Fruit fly (Drosophila melanogaster) whole organism, prepupa: Measurements from ENCODE around the gene CG15382.

Experiments used
- Blimp-1 ChIP-seq: fragments of 200-800 bp; sonication (Bioruptor generic); optimal IDR thresholded peaks from 3 replicates; lab custom pipeline; 2017; ENCODE audit warnings: missing biosample characterization, missing genetic modification characterization, mild to moderate bottlenecking, moderate library complexity, missing genetic modification reagents
- CG10631 ChIP-seq: fragments of 200-800 bp; sonication (Bioruptor generic); optimal IDR thresholded peaks from 2 replicates; lab custom pipeline; 2016; ENCODE audit warnings: missing biosample characterization, missing genetic modification characterization
- CG10669 ChIP-seq: fragments of 200-800 bp; sonication (Bioruptor generic); optimal IDR thresholded peaks from 3 replicates; lab custom pipeline; 2018; ENCODE audit warnings: missing biosample characterization, mild to moderate bottlenecking, missing genetic modification characterization, moderate library complexity
- CG11762 ChIP-seq: fragments of 200-800 bp; sonication (Bioruptor generic); optimal IDR thresholded peaks from 3 replicates; lab custom pipeline; 2016; ENCODE audit warnings: missing biosample characterization, missing genetic modification characterization; ENCODE audit not compliant: insufficient read depth
- CG11902 ChIP-seq: fragments of 200-800 bp; sonication (Bioruptor generic); optimal IDR thresholded peaks from 3 replicates; lab custom pipeline; 2016; ENCODE audit warnings: missing biosample characterization, missing genetic modification characterization
- CG15336 ChIP-seq: fragments of 200-800 bp; sonication (Bioruptor generic); IDR thresholded peaks from 2 replicates; pipeline ENCODE4 v1.3.6; 2022; ENCODE audit warnings: missing biosample characterization, missing genetic modification characterization
- CG1621 ChIP-seq: fragments of 200-800 bp; sonication (Bioruptor generic); optimal IDR thresholded peaks from 3 replicates; lab custom pipeline; 2018; ENCODE audit warnings: missing biosample characterization, mild to moderate bottlenecking, missing genetic modification characterization
- CG16779 ChIP-seq: fragments of 200-800 bp; sonication (Bioruptor generic); optimal IDR thresholded peaks from 3 replicates; lab custom pipeline; 2017; ENCODE audit warnings: missing biosample characterization, mild to moderate bottlenecking, missing genetic modification characterization
- CG3032 ChIP-seq: fragments of 200-800 bp; optimal IDR thresholded peaks from 2 replicates; lab custom pipeline; 2019; ENCODE audit warnings: missing biosample characterization, mild to moderate bottlenecking, missing genetic modification characterization, moderate library complexity
- CG32006 ChIP-seq: fragments of 200-800 bp; sonication (Bioruptor generic); optimal IDR thresholded peaks from 3 replicates; lab custom pipeline; 2017; ENCODE audit warnings: missing biosample characterization, mild to moderate bottlenecking, missing genetic modification characterization
- CG34406 ChIP-seq: fragments of 200-800 bp; sonication (Bioruptor generic); optimal IDR thresholded peaks from 3 replicates; lab custom pipeline; 2016; ENCODE audit warnings: missing biosample characterization, missing genetic modification characterization
- CG3919 ChIP-seq: fragments of 200-800 bp; sonication (Bioruptor generic); optimal IDR thresholded peaks from 3 replicates; lab custom pipeline; 2016; ENCODE audit warnings: missing biosample characterization, missing genetic modification characterization
- CG6276 ChIP-seq: fragments of 200-800 bp; sonication (Bioruptor generic); optimal IDR thresholded peaks from 2 replicates; lab custom pipeline; 2017; ENCODE audit warnings: missing biosample characterization, mild to moderate bottlenecking, missing genetic modification characterization
- CG6792 ChIP-seq: fragments of 200-800 bp; sonication (Bioruptor generic); optimal IDR thresholded peaks from 3 replicates; lab custom pipeline; 2016; ENCODE audit warnings: missing biosample characterization, missing genetic modification characterization
- CG6808 ChIP-seq: fragments of 200-800 bp; sonication (Bioruptor generic); optimal IDR thresholded peaks from 3 replicates; lab custom pipeline; 2017; ENCODE audit warnings: missing biosample characterization, missing genetic modification characterization, mild to moderate bottlenecking, moderate library complexity, missing genetic modification reagents
- CG6854 ChIP-seq: fragments of 200-800 bp; sonication (Bioruptor generic); optimal IDR thresholded peaks from 2 replicates; lab custom pipeline; 2017; ENCODE audit warnings: missing biosample characterization, mild to moderate bottlenecking, missing genetic modification characterization
- CG7368 ChIP-seq: fragments of 200-800 bp; sonication (Bioruptor generic); optimal IDR thresholded peaks from 3 replicates; lab custom pipeline; 2016; ENCODE audit warnings: missing biosample characterization, missing genetic modification characterization
- CG8319 ChIP-seq: fragments of 200-800 bp; sonication (Bioruptor generic); optimal IDR thresholded peaks from 3 replicates; lab custom pipeline; 2016; ENCODE audit warnings: missing biosample characterization, missing genetic modification characterization
- CG8632 ChIP-seq: fragments of 200-800 bp; sonication (Bioruptor generic); optimal IDR thresholded peaks from 3 replicates; lab custom pipeline; 2016; ENCODE audit warnings: missing biosample characterization, missing genetic modification characterization
- CG9139 ChIP-seq: fragments of 200-800 bp; sonication (Bioruptor generic); optimal IDR thresholded peaks from 3 replicates; lab custom pipeline; 2017; ENCODE audit warnings: missing biosample characterization, mild to moderate bottlenecking, missing genetic modification characterization
- Eip75B ChIP-seq: fragments of 200-800 bp; sonication (Bioruptor generic); optimal IDR thresholded peaks from 3 replicates; lab custom pipeline; 2016; ENCODE audit warnings: missing biosample characterization, missing genetic modification characterization
- Eip78C ChIP-seq: fragments of 200-800 bp; sonication (Bioruptor generic); peaks from one replicate; lab custom pipeline; 2016; ENCODE audit warnings: missing biosample characterization, missing genetic modification characterization
- Eip93F ChIP-seq: fragments of 200-800 bp; sonication (Bioruptor generic); optimal IDR thresholded peaks from 2 replicates; lab custom pipeline; 2016; ENCODE audit warnings: missing biosample characterization, mild to moderate bottlenecking, missing genetic modification characterization
- Ets21C ChIP-seq: fragments of 200-800 bp; sonication (Bioruptor generic); optimal IDR thresholded peaks from 3 replicates; lab custom pipeline; 2016; ENCODE audit warnings: missing biosample characterization, missing genetic modification characterization
- Ets96B ChIP-seq: fragments of 200-800 bp; optimal IDR thresholded peaks from 2 replicates; lab custom pipeline; 2019; ENCODE audit warnings: missing biosample characterization, mild to moderate bottlenecking, missing genetic modification characterization, moderate library complexity
- Gug ChIP-seq: fragments of 200-800 bp; sonication (Bioruptor generic); IDR thresholded peaks from 2 replicates; pipeline ENCODE4 v1.3.6; 2022; ENCODE audit warnings: missing biosample characterization, missing genetic modification characterization
- Hr38 ChIP-seq: sonication (Bioruptor generic); optimal IDR thresholded peaks from 2 replicates; lab custom pipeline; 2016; ENCODE audit warnings: missing biosample characterization, missing genetic modification characterization
- Hr4 ChIP-seq: fragments of 200-800 bp; sonication (Bioruptor generic); optimal IDR thresholded peaks from 3 replicates; lab custom pipeline; 2016; ENCODE audit warnings: missing biosample characterization, missing genetic modification characterization
- Lpt ChIP-seq: fragments of 200-800 bp; sonication (Bioruptor generic); optimal IDR thresholded peaks from 3 replicates; lab custom pipeline; 2016; ENCODE audit warnings: missing biosample characterization, missing genetic modification characterization
- Met ChIP-seq: fragments of 200-800 bp; sonication (Bioruptor generic); optimal IDR thresholded peaks from 3 replicates; lab custom pipeline; 2016; ENCODE audit warnings: missing biosample characterization, missing genetic modification characterization
- OdsH ChIP-seq: fragments of 200-800 bp; sonication (Bioruptor generic); optimal IDR thresholded peaks from 3 replicates; lab custom pipeline; 2016; ENCODE audit warnings: missing biosample characterization, missing genetic modification characterization
- Smox ChIP-seq: fragments of 200-800 bp; sonication (Bioruptor generic); optimal IDR thresholded peaks from 3 replicates; lab custom pipeline; 2016; ENCODE audit warnings: missing biosample characterization, missing genetic modification characterization
- Sox102F ChIP-seq: fragments of 200-800 bp; sonication (Bioruptor generic); optimal IDR thresholded peaks from 2 replicates; lab custom pipeline; 2016; ENCODE audit warnings: missing biosample characterization, mild to moderate bottlenecking, missing genetic modification characterization
- Sox14 ChIP-seq: fragments of 200-800 bp; sonication (Bioruptor generic); optimal IDR thresholded peaks from 3 replicates; lab custom pipeline; 2016; ENCODE audit warnings: missing biosample characterization, missing genetic modification characterization
- achi ChIP-seq: fragments of 200-800 bp; sonication (Bioruptor generic); optimal IDR thresholded peaks from 3 replicates; lab custom pipeline; 2016; ENCODE audit warnings: missing biosample characterization, missing genetic modification characterization
- acj6 ChIP-seq: fragments of 200-800 bp; sonication (Bioruptor generic); optimal IDR thresholded peaks from 3 replicates; lab custom pipeline; 2016; ENCODE audit warnings: missing biosample characterization, missing genetic modification characterization
- dac ChIP-seq: fragments of 200-800 bp; sonication (Bioruptor generic); optimal IDR thresholded peaks from 2 replicates; lab custom pipeline; 2017; ENCODE audit warnings: missing biosample characterization, mild to moderate bottlenecking, missing genetic modification characterization
- dsx ChIP-seq: fragments of 200-800 bp; optimal IDR thresholded peaks from 3 replicates; lab custom pipeline; 2019; ENCODE audit warnings: missing biosample characterization, mild to moderate bottlenecking, missing genetic modification characterization, moderate library complexity; ENCODE audit not compliant: poor library complexity, severe bottlenecking
- eg ChIP-seq: fragments of 200-800 bp; sonication (Bioruptor generic); IDR thresholded peaks from 3 replicates; pipeline ENCODE4 v1.3.6; 2022; ENCODE audit warnings: missing biosample characterization, missing genetic modification characterization
- esn ChIP-seq: fragments of 200-800 bp; sonication (Bioruptor generic); optimal IDR thresholded peaks from 2 replicates; lab custom pipeline; 2016; ENCODE audit warnings: missing biosample characterization, mild to moderate bottlenecking, missing genetic modification characterization, moderate library complexity
- fd59A ChIP-seq: fragments of 200-800 bp; sonication (Bioruptor generic); optimal IDR thresholded peaks from 2 replicates; lab custom pipeline; 2017; ENCODE audit warnings: missing biosample characterization, mild to moderate bottlenecking, missing genetic modification characterization, missing genetic modification reagents
- fd85E ChIP-seq: fragments of 200-800 bp; sonication (Bioruptor generic); optimal IDR thresholded peaks from 3 replicates; lab custom pipeline; 2016; ENCODE audit warnings: missing biosample characterization, missing genetic modification characterization
- fkh ChIP-seq: fragments of 200-800 bp; sonication (Bioruptor generic); optimal IDR thresholded peaks from 3 replicates; lab custom pipeline; 2017; ENCODE audit warnings: missing biosample characterization, mild to moderate bottlenecking, missing genetic modification characterization, moderate library complexity
- lz ChIP-seq: fragments of 200-800 bp; sonication (Bioruptor generic); optimal IDR thresholded peaks from 3 replicates; lab custom pipeline; 2016; ENCODE audit warnings: missing biosample characterization, missing genetic modification characterization
- net ChIP-seq: fragments of 200-800 bp; sonication (Bioruptor generic); optimal IDR thresholded peaks from 3 replicates; lab custom pipeline; 2016; ENCODE audit warnings: missing biosample characterization, missing genetic modification characterization
- pdm3 ChIP-seq: fragments of 200-800 bp; sonication (Bioruptor generic); optimal IDR thresholded peaks from 3 replicates; lab custom pipeline; 2016; ENCODE audit warnings: missing biosample characterization, missing genetic modification characterization
- salr ChIP-seq, 2 experiments: fragments of 200-800 bp; sonication (Bioruptor generic); optimal IDR thresholded peaks; 3 replicates each; lab custom pipeline; 2016 to 2018; ENCODE audit warnings: missing biosample characterization in 2 of 2, missing genetic modification characterization in 2 of 2, mild to moderate bottlenecking in 1 of 2
- spab ChIP-seq: fragments of 200-800 bp; sonication (Bioruptor generic); optimal IDR thresholded peaks from 2 replicates; lab custom pipeline; 2017; ENCODE audit warnings: missing biosample characterization, mild to moderate bottlenecking, missing genetic modification characterization, missing genetic modification reagents
- ss ChIP-seq, 2 experiments: fragments of 200-800 bp; sonication (Bioruptor generic); optimal IDR thresholded peaks; 2 replicates in 1 of 2; 3 replicates in 1 of 2; lab custom pipeline; 2017 to 2018; ENCODE audit warnings: mild to moderate bottlenecking in 2 of 2, missing biosample characterization in 2 of 2, missing genetic modification characterization in 2 of 2, moderate library complexity in 1 of 2
- svp ChIP-seq: fragments of 200-800 bp; sonication (Bioruptor generic); peaks from one replicate; lab custom pipeline; 2016; ENCODE audit warnings: missing biosample characterization, missing genetic modification characterization
- topi ChIP-seq: fragments of 200-800 bp; sonication (Bioruptor generic); optimal IDR thresholded peaks from 3 replicates; lab custom pipeline; 2016; ENCODE audit warnings: missing biosample characterization, missing genetic modification characterization
- vri ChIP-seq: fragments of 200-800 bp; sonication (Bioruptor generic); optimal IDR thresholded peaks from 3 replicates; lab custom pipeline; 2016; ENCODE audit warnings: missing biosample characterization, mild to moderate bottlenecking, missing genetic modification characterization

Gene CG15382

DNA sequence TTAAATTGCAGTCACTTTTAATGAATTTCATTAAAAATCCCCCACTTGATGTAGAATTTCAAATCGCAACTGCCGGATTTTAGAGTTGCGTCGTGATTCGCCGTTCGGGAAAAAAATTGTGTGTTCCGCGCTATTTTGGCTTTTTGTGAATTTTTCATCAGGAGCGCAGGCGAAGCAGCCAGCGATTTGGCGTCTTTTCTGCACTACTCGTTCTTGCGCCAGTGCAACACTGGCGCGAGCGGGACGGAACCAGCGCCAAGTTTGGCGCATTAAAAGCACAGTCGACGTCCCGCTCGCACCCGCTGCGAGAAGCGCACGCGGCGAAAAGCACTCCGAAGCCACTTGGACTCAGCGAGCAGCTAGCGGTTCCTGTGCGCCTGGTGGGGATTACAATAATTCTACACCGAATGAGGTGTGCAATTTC is 37.8 kb downstream of the CG15382 start:
- TF ChIP-seq CG32006 (peak; percentile 56), CG6792 (GFP tag; lab: Kevin White, UChicago) (peak; percentile 12), acj6 (GFP tag; lab: Kevin White, UChicago) (peak; percentile 9), CG9139 (GFP tag; lab: Kevin White, UChicago) (peak; percentile 74), lz (GFP tag; lab: Kevin White, UChicago) (peak; percentile 31), spab (peak; percentile 25), esn (peak; percentile 25), Smox (GFP tag; lab: Kevin White, UChicago) (peak; percentile 40), pdm3 (GFP tag; lab: Kevin White, UChicago) (peak; percentile 26), dac (no peak), Gug (GFP tag; lab: Robert Waterston, UW) (no peak), CG10669 (GFP tag; lab: Kevin White, UChicago) (peak; percentile 2), CG6854 (GFP tag; lab: Kevin White, UChicago) (peak; percentile 77), Ets96B (tag; lab: Kevin White, UChicago) (peak; percentile 52), CG16779 (tag; lab: Kevin White, UChicago) (peak; percentile 60), Blimp-1 (GFP tag; lab: Kevin White, UChicago) (peak; percentile 30), fd59A (GFP tag; lab: Kevin White, UChicago) (peak; percentile 2), CG10631 (GFP tag; lab: Kevin White, UChicago) (no peak), ss (GFP tag; optimal IDR thresholded peaks at IDR 0.05; lab: Kevin White, UChicago) (peak; percentile 38 to 39), CG11902 (GFP tag; lab: Kevin White, UChicago) (no peak), CG15336 (GFP tag; lab: Robert Waterston, UW) (no peak), Eip93F (GFP tag; lab: Kevin White, UChicago) (no peak), fkh (GFP tag; lab: Kevin White, UChicago) (peak; percentile 53), dsx (GFP tag; lab: Kevin White, UChicago) (peak; percentile 58), Met (GFP tag; lab: Kevin White, UChicago) (peak; percentile 61), CG1621 (tag; lab: Kevin White, UChicago) (peak; percentile 100), CG6808 (peak; percentile 50), CG6276 (GFP tag; lab: Kevin White, UChicago) (peak; percentile 61), Sox14 (GFP tag; lab: Kevin White, UChicago) (peak; percentile 79), vri (GFP tag; lab: Kevin White, UChicago) (peak; percentile 64), Ets21C (GFP tag; lab: Kevin White, UChicago) (peak; percentile 20), CG7368 (GFP tag; lab: Kevin White, UChicago) (peak; percentile 56), OdsH (no peak), achi (GFP tag; lab: Kevin White, UChicago) (peak; percentile 12), Lpt (peak; percentile 72), CG34406 (GFP tag; lab: Kevin White, UChicago) (peak; percentile 26), CG3032 (tag; lab: Kevin White, UChicago) (peak; percentile 50), net (GFP tag; lab: Kevin White, UChicago) (peak; percentile 68), CG3919 (GFP tag; lab: Kevin White, UChicago) (peak; percentile 54), fd85E (GFP tag; lab: Kevin White, UChicago) (no peak), salr (GFP tag; optimal IDR thresholded peaks at IDR 0.05; lab: Kevin White, UChicago) (peak in 1 of 2 experiments; percentile 9), Sox102F (GFP tag; lab: Kevin White, UChicago) (peak; percentile 45), CG8319 (GFP tag; lab: Kevin White, UChicago) (peak; percentile 56), CG8632 (GFP tag; lab: Kevin White, UChicago) (no peak), Eip75B (GFP tag; lab: Kevin White, UChicago) (peak; percentile 63), Eip78C (GFP tag; lab: Kevin White, UChicago) (no peak), topi (peak; percentile 59), svp (peak; percentile 89), CG11762 (GFP tag; lab: Kevin White, UChicago) (no peak), Hr4 (GFP tag; lab: Kevin White, UChicago) (no peak), eg (GFP tag; lab: Robert Waterston, UW) (no peak), Hr38 (no peak)
